Fruit fly (Drosophila melanogaster): ENCODE results near the gene CG42716.

CG42716 gene

DNA sequence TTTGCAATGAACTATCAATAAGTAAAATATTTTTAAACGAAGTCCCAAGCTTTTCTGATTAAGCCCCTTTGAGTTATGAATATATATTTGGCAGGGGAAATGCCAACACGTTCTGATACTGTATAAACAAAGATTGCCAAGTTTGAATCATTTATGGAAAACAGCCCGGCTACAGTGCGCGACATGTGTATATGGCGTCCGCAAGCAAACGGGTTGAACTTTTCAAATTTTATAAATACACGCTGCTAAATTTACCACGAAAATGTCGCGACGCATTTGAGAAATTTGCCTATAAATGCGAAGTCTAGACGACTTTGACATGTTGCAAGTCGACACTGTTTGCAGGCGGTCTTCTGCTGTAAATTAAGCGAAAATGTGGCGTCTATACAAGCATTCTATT is 14.5 kb downstream of the CG42716 start:
- no peak for TF ChIP-seq CG8478 (optimal IDR thresholded peaks at IDR 0.05)
- no peak for TF ChIP-seq Dll (optimal IDR thresholded peaks at IDR 0.05)
- no peak for TF ChIP-seq psq (optimal IDR thresholded peaks at IDR 0.05)
- TF ChIP-seq EcR (GFP tag; optimal IDR thresholded peaks at IDR 0.05), result no peak
- TF ChIP-seq usp (GFP tag; optimal IDR thresholded peaks at IDR 0.05), result no peak
- no peak for TF ChIP-seq pan (optimal IDR thresholded peaks at IDR 0.05)

DNA sequence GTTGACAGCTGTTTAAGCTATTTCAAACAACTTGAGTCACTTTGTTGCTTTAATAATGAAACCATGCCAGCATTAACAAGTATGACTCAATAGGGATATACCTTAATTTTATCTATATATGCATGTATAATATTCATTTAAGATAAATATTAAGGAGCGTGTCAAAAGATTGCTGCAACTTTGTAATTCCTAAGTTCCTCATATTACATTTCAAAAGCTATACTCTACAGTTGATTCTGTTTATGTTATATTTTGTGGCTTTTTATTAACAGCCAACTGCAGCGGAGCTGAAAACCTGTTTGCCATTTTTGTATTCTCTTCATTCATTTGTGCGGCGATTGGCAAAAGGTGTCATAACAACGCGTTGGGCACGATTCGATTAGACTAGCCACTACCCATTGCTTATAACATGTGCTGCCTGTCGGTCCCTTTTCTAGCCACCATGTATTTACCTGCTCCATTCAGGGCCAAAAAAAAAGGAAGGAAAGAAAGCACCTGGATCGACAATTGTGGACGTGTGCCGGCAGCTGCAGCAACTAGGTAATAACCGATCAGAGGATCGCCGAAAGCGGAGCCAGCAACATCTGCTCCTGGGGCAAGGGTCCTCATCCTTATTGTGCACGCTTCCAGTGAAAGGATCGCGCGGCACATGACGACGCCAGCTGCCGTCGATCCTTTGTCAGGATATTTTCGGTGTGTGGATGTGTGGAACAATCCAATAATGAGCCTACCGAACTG is 15.3 kb downstream of the CG42716 start:
- no peak for TF ChIP-seq psq (optimal IDR thresholded peaks at IDR 0.05)
- TF ChIP-seq CG8478 (optimal IDR thresholded peaks at IDR 0.05), result no peak
- TF ChIP-seq Dll (optimal IDR thresholded peaks at IDR 0.05), result no peak
- no peak for TF ChIP-seq EcR (GFP tag; optimal IDR thresholded peaks at IDR 0.05)
- TF ChIP-seq pan (optimal IDR thresholded peaks at IDR 0.05), result no peak
- TF ChIP-seq usp (GFP tag; optimal IDR thresholded peaks at IDR 0.05), result no peak

DNA sequence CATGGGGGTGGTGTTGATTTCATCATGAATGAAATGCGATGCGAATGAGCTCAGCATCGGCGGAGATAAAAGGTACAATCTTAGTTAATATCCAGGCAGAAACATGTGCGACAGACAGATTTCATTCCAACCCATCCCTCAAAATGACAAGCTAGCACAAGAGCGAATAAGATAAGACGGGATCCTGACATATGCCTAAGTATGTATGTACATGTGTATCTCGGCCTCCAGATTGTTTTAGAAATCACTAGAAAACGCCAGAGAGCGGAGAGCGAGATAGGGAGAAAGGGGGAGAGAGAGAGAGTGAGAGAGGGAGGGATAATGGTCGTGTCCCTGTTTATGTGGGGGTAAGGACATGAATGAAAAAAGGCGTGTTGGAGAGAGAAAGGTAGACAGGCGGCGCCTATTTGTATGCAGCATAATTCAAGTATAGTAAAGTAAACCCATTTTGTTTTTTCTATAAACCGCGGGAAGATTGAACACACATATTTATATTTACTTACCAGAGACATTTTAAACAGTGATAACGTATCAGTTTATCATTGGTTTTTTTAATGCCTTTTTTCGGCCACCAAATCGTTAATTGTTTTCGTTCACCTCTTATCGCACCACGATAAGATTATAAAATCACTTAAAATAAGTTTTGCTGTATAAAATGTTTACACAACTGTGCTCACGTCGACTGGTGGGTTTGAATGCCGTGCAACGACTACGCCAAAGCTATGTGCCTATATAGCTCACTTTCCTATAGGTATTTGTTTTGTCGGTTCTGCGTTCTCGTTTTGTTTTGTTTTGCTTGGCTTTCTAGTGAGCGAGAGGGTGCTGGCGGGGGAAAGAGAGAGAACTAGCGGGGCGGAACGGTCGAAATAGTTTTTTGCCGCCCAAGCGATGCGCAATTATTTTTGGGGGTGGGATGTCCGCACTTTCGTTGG is 16.6 kb downstream of the CG42716 start:
- TF ChIP-seq CG8478 (optimal IDR thresholded peaks at IDR 0.05), result no peak

DNA sequence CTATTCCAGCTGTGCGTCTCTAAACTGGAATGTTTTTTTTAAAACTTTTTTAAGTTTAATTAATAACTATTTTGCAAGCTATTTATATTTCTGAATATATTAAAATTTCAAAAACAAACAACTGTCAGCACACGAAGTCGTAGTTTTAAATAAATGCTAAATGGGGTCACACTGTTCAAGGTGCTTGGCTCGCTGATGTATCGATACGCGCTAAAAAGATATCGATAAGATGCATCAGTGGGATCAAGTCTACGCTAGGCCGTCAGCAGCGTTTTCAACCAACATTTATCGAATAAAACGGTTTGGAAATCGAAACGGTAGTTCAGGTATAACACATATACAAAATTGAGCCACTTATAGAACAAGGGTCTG is 17.3 kb downstream of the CG42716 start, which contains the start of gene Diap1:
Diap1 (minus strand) TSS at position 148 of the 372 bp plus-strand sequence.
- TF ChIP-seq EcR (GFP tag; optimal IDR thresholded peaks at IDR 0.05), result no peak
- TF ChIP-seq psq (optimal IDR thresholded peaks at IDR 0.05), result no peak
- no peak for TF ChIP-seq pan (optimal IDR thresholded peaks at IDR 0.05)
- no peak for TF ChIP-seq CG8478 (optimal IDR thresholded peaks at IDR 0.05)
- TF ChIP-seq usp (GFP tag; optimal IDR thresholded peaks at IDR 0.05), result no peak
- no peak for TF ChIP-seq Dll (optimal IDR thresholded peaks at IDR 0.05)

DNA sequence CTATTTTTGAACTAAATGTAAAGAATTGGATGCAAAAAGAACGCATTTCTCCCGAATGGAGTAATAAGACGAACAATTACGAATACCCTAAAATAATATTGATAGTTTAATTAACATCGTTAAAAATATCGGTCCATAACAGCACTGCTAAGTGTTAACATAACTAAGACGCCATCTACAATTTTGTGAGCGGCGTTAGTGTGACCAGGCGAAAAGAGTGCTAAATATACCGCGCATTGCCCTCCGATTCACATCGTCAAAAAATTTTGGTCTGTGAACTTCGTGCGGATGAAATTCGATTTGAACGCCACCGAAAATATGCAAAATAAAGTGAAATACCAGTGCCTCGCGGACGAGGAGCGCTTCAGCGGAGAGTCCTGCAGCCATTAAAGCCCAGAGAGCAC is 18.1 kb downstream of the CG42716 start, which contains the start of gene Mbs:
Mbs (plus strand) TSS at position 241 of the 404 bp plus-strand sequence.
- no peak for TF ChIP-seq pan (optimal IDR thresholded peaks at IDR 0.05)
- TF ChIP-seq psq (optimal IDR thresholded peaks at IDR 0.05), result no peak

DNA sequence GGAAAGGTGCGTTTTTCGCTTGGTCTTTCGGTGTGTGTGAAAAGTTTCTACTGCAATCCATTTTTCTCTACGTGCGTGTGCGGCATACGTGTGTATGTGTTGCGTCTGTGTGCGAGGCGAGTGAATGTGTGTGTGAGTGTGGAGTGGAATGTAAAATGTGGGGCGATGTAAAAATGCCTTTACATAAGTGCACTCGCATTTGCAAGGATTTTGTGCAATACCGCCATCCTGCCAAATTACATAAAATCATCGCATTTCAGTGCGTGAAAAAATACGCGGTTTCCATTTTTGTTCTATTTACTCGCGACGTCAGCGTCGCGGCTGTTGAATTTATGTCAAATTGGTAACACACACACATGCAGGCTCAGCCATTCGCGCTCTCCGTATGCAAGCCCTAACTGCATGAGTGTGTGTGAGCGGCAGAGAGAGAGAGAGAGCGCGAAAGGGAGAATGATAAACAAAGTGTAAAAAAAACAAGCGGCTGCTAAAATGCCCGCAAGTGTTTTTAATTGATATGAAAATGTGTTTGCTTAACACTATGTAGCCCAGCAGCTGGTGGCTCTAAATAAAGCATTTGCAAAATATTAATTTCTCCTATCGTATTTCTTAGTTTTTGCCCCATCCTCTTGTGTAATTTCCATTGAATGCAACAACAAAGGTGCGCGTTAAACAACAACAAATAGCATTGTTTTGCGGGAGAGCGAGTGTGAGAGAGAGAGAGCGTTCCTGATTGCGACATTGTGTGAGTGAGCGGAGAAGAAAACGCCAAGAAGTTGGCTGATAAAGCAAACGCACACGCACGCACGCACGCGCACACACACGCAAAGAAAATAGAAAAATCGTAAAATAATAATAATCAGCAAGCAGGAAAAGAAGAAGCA is 18.8 kb downstream of the CG42716 start:
- peak; percentile 66 for TF ChIP-seq pan (optimal IDR thresholded peaks at IDR 0.05)
- TF ChIP-seq usp (GFP tag; optimal IDR thresholded peaks at IDR 0.05), result no peak
- peak; percentile 84 for TF ChIP-seq Dll (optimal IDR thresholded peaks at IDR 0.05)
- peak; percentile 99 for TF ChIP-seq CG8478 (optimal IDR thresholded peaks at IDR 0.05)
- no peak for TF ChIP-seq EcR (GFP tag; optimal IDR thresholded peaks at IDR 0.05)

DNA sequence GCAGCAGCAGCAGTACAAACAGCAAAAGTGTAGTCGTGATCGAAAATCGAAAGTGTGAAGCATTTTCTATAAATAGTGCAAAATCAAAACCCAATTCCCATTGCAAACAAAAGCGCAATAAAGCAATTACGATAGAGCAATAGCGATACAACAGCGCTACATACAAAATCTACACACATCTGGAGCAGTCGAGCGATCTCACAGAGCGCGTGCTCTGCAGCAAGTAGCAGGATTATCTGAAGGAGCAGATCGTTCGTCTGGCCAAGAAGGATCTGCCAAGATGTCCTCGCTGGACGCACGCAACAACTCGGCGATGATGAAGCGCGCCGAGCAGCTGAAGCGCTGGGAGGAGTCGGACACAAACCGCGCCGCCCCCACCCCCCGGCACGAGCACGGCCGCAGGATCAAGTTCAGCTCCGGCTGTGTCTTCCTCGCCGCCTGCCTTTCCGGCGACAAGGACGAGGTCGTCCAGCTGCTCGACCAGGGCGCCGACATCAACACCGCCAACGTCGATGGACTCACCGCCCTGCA is 19.5 kb downstream of the CG42716 start:
- TF ChIP-seq pan (optimal IDR thresholded peaks at IDR 0.05), result no peak
- no peak for TF ChIP-seq usp (GFP tag; optimal IDR thresholded peaks at IDR 0.05)
- no peak for TF ChIP-seq CG8478 (optimal IDR thresholded peaks at IDR 0.05)
- TF ChIP-seq EcR (GFP tag; optimal IDR thresholded peaks at IDR 0.05), result no peak
- TF ChIP-seq Dll (optimal IDR thresholded peaks at IDR 0.05), result no peak
- no peak for TF ChIP-seq psq (optimal IDR thresholded peaks at IDR 0.05)

DNA sequence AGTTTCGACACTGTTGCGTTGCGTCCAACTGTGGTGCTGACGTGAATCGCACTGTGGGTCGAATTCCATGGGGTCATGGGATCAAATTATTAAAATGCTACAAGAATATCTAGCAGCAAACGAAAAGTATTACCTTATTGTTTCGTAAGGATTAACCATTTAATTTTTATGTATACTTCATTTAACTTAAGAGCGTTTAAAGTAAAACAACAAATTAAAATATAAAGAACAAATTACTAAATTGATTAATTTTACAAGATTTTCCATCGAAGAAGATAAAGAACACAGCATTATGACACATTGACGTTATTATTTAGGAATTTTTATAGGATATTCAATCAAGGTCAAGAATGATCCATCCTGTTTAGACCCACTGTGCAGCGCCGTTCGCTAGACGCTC is 20.5 kb downstream of the CG42716 start:
- TF ChIP-seq usp (GFP tag; optimal IDR thresholded peaks at IDR 0.05), result no peak
- TF ChIP-seq Dll (optimal IDR thresholded peaks at IDR 0.05), result no peak
- TF ChIP-seq CG8478 (optimal IDR thresholded peaks at IDR 0.05), result no peak
- no peak for TF ChIP-seq EcR (GFP tag; optimal IDR thresholded peaks at IDR 0.05)
- TF ChIP-seq psq (optimal IDR thresholded peaks at IDR 0.05), result no peak
- TF ChIP-seq pan (optimal IDR thresholded peaks at IDR 0.05), result no peak

DNA sequence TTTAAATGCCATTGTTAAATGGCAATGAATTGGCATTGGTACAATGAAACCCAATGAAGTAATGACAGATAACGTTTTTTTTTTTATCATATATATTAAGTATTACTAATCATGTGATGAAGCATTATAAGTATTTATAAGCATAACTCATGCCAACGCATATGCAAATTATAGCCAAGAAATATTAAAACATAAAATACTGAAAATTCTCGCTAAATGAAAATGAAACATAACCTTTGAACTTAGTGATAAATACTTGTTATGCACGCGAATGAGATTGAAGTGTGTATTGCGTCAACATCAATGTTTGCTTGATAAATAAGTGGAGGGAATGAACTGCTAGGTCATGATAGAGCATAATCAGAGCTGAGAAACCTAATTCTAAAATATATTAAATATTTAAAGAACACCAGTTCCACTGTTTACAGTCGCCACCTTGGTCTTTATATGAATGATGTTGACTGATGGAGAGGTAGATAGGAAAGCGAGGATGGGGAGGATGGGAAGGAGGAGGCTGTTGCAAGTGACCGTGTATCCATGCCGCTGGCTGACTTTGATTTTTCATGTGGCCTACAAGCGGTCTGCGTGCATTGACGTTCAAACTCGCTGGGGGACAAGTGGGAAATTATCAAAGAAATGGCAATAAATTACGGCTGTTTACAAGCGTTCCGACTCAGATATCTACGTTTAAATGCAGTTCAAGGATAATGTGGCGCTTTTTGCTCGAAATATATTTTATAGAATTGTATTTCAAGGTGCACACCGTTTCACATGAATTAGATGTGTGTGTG is 22.7 kb downstream of the CG42716 start:
- TF ChIP-seq pan (optimal IDR thresholded peaks at IDR 0.05) (no peak), CG8478 (optimal IDR thresholded peaks at IDR 0.05) (no peak)

DNA sequence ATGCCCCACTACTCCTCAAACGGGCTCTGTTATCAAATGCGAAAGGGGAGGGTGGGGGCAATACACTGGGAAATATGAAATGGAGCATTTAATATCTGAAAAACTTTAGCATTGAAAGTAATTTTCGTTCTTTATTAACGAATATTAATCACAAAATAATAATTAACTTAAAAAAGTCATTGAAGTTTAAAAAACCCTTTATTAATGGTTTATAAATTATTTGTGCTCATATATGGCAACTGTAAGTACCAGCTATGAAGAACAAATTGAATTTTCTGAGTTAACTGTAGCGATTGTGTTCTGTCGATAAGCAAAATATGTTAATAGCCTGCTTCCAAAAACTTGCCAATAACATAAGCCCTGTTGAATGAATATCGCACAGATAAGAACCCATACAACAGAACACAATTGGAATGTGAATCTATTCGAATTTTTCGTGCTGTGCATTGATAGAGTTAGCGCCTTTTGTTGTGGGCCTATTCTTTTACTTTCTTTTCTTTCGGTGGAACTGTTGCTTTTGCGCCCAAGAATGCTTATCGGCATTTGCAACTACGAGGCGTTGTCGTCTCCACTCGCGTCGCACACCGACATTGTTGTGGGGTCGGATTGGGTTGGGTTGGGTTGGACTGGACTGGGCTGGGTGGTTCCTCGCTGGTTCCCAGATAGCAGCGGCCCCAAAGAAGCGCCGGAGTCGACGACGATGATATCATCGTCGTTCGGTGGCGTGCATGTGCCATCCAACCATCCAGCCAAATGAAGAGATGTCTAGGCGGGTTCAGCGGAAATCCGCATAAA is 27.4 kb downstream of the CG42716 start:
- TF ChIP-seq pan (optimal IDR thresholded peaks at IDR 0.05), result no peak

DNA sequence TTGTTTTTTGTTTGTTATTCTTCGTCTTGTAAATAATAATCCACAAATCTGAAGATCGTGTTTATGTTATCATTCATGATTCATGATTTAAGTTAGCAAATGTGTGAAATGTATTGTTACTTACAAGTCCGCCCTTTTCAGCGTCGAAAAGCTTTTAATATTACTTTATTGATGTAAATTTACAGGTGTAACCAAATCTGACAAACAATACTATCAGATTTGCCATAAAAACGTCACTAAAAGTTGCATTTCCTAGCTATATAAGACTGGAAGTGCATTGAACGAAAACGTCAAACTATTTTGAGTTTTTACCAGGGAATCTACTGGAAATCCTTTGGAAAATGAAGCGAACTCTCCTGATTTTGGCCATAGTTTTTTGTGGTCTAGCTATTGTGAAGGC is 48.7 kb downstream of the CG42716 start, which contains the start of gene CG33258:
CG33258 (plus strand) TSS at position 301 of the 400 bp plus-strand sequence.
- no peak for TF ChIP-seq psq (optimal IDR thresholded peaks at IDR 0.05)
- no peak for TF ChIP-seq CG8478 (optimal IDR thresholded peaks at IDR 0.05)
- no peak for TF ChIP-seq EcR (GFP tag; optimal IDR thresholded peaks at IDR 0.05)
- no peak for TF ChIP-seq pan (optimal IDR thresholded peaks at IDR 0.05)
- TF ChIP-seq usp (GFP tag; optimal IDR thresholded peaks at IDR 0.05), result no peak
- TF ChIP-seq Dll (optimal IDR thresholded peaks at IDR 0.05), result no peak
